Fruit fly (Drosophila melanogaster): ENCODE measurements around the gene mRpL49.

- TF ChIP-seq kay (GFP tag; ENCODE audit: borderline replicate concordance) (no peak), CG33017 (tag; optimal IDR thresholded peaks at IDR 0.05) (no peak)
Observed at dm6 chrX:12868605-12869004, 38.3 kb upstream of the mRpL49 start.

Measured in whole organism, adult.